Fruit fly (Drosophila melanogaster) whole organism, embryonic: ENCODE measurements around the gene Adgf-B.
A peak's percentile ranks its signal among the peaks of the same experiment; 100 is the strongest.

Source experiments
- Abd-B ChIP-seq: fragments of 200-800 bp; sonication (Bioruptor generic); optimal IDR thresholded peaks from 2 replicates; lab custom pipeline; 2018; ENCODE audit warnings: missing biosample characterization, mild to moderate bottlenecking, missing genetic modification characterization, moderate library complexity
- Atf3 ChIP-seq: fragments of 200-800 bp; sonication (Bioruptor generic); optimal IDR thresholded peaks from 3 replicates; lab custom pipeline; 2016; ENCODE audit warnings: missing biosample characterization, missing genetic modification characterization
- Awh ChIP-seq: fragments of 200-800 bp; sonication (Bioruptor generic); IDR thresholded peaks from 2 replicates; pipeline ENCODE4, ENCODE4 v1.3.6; 2022; ENCODE audit warnings: missing biosample characterization, missing genetic modification characterization
- BtbVII ChIP-seq: fragments of 200-800 bp; sonication (Bioruptor generic); optimal IDR thresholded peaks from 3 replicates; lab custom pipeline; 2017; ENCODE audit warnings: missing biosample characterization, mild to moderate bottlenecking, missing genetic modification characterization
- CG11560 ChIP-seq: fragments of 200-800 bp; sonication (Bioruptor generic); IDR thresholded peaks from 3 replicates; pipeline ENCODE4 v1.3.6; 2022; ENCODE audit warnings: missing biosample characterization, missing genetic modification characterization
- CG11723 ChIP-seq: fragments of 200-800 bp; sonication (Bioruptor generic); optimal IDR thresholded peaks from 2 replicates; lab custom pipeline; 2017; ENCODE audit warnings: missing biosample characterization, mild to moderate bottlenecking, missing genetic modification characterization
- CG12071 ChIP-seq: fragments of 200-800 bp; sonication (Bioruptor generic); optimal IDR thresholded peaks from 3 replicates; lab custom pipeline; 2018; ENCODE audit warnings: missing biosample characterization, mild to moderate bottlenecking, missing genetic modification characterization
- CG12659 ChIP-seq: fragments of 200-800 bp; sonication (Bioruptor generic); optimal IDR thresholded peaks from 3 replicates; lab custom pipeline; 2017; ENCODE audit warnings: mild to moderate bottlenecking, missing biosample characterization, missing genetic modification reagents, missing genetic modification characterization
- CG12744 ChIP-seq: fragments of 200-800 bp; sonication (Bioruptor generic); optimal IDR thresholded peaks from 2 replicates; lab custom pipeline; 2016; ENCODE audit warnings: missing biosample characterization, missing genetic modification characterization
- CG14710 ChIP-seq: fragments of 200-800 bp; sonication (Bioruptor generic); optimal IDR thresholded peaks from 3 replicates; lab custom pipeline; 2019; ENCODE audit warnings: missing biosample characterization, mild to moderate bottlenecking, missing genetic modification characterization, moderate library complexity
- CG14965 ChIP-seq: fragments of 200-800 bp; sonication (Bioruptor generic); optimal IDR thresholded peaks from 2 replicates; lab custom pipeline; 2016; ENCODE audit warnings: missing biosample characterization, missing genetic modification characterization, borderline replicate concordance
- CG16863 ChIP-seq: fragments of 200-800 bp; sonication (Bioruptor generic); optimal IDR thresholded peaks from 3 replicates; lab custom pipeline; 2016; ENCODE audit warnings: missing biosample characterization, missing genetic modification characterization
- CG17186 ChIP-seq: fragments of 200-800 bp; sonication (Bioruptor generic); optimal IDR thresholded peaks from 3 replicates; lab custom pipeline; 2017; ENCODE audit warnings: missing biosample characterization, missing genetic modification reagents, missing genetic modification characterization
- CG17359 ChIP-seq: fragments of 200-800 bp; sonication (Bioruptor generic); optimal IDR thresholded peaks from 3 replicates; lab custom pipeline; 2018; ENCODE audit warnings: missing biosample characterization, mild to moderate bottlenecking, missing genetic modification characterization, moderate library complexity
- CG18764 ChIP-seq: fragments of 200-800 bp; sonication (Bioruptor generic); optimal IDR thresholded peaks from 3 replicates; lab custom pipeline; 2016; ENCODE audit warnings: missing biosample characterization, missing genetic modification characterization
- CG30020 ChIP-seq: fragments of 200-800 bp; optimal IDR thresholded peaks from 2 replicates; lab custom pipeline; 2019; ENCODE audit warnings: missing biosample characterization, mild to moderate bottlenecking, missing genetic modification characterization, moderate library complexity
- CG32767 ChIP-seq: fragments of 200-800 bp; sonication (Bioruptor generic); IDR thresholded peaks from 2 replicates; pipeline ENCODE4 v1.3.6; 2022; ENCODE audit warnings: missing biosample characterization, missing genetic modification characterization
- CG3281 ChIP-seq: fragments of 200-800 bp; sonication (Bioruptor generic); optimal IDR thresholded peaks from 3 replicates; lab custom pipeline; 2017; ENCODE audit warnings: missing biosample characterization, mild to moderate bottlenecking, missing genetic modification characterization
- CG34422 ChIP-seq: fragments of 200-800 bp; sonication (Bioruptor generic); IDR thresholded peaks from 3 replicates; pipeline ENCODE4 v1.3.6; 2022; ENCODE audit warnings: missing biosample characterization, missing genetic modification characterization
- CG9876 ChIP-seq: fragments of 200-800 bp; sonication (Bioruptor generic); optimal IDR thresholded peaks from 2 replicates; lab custom pipeline; 2016; ENCODE audit warnings: missing biosample characterization, missing genetic modification characterization
- Dfd ChIP-seq, 2 experiments: fragments of >200 bp; optimal IDR thresholded peaks; 2 replicates each; lab custom pipeline; 2017; ENCODE audit warnings: missing biosample characterization in 2 of 2, missing genetic modification characterization in 2 of 2
- Dip3 ChIP-seq: fragments of 200-800 bp; sonication (Bioruptor generic); optimal IDR thresholded peaks from 3 replicates; lab custom pipeline; 2016; ENCODE audit warnings: missing biosample characterization, missing genetic modification characterization
- Dref ChIP-seq: fragments of 200-800 bp; sonication (Bioruptor generic); IDR thresholded peaks from 2 replicates; pipeline ENCODE4 v1.3.6; 2022; ENCODE audit warnings: missing biosample characterization, missing genetic modification characterization
- Elba2 ChIP-seq: fragments of 200-800 bp; sonication (Bioruptor generic); optimal IDR thresholded peaks from 3 replicates; lab custom pipeline; 2016; ENCODE audit warnings: missing biosample characterization, missing genetic modification characterization
- HmgD ChIP-seq: fragments of 200-800 bp; sonication (Bioruptor generic); optimal IDR thresholded peaks from 3 replicates; lab custom pipeline; 2016; ENCODE audit warnings: missing biosample characterization, missing genetic modification characterization
- Hr39 ChIP-seq: fragments of >200 bp; optimal IDR thresholded peaks from 2 replicates; lab custom pipeline; 2017
- Hr51 ChIP-seq, 2 experiments: fragments of 200-800 bp; sonication (Bioruptor generic); optimal IDR thresholded peaks; 2 replicates in 1 of 2; 3 replicates in 1 of 2; lab custom pipeline; 2016 to 2018; ENCODE audit warnings: missing biosample characterization in 2 of 2, missing genetic modification characterization in 2 of 2, mild to moderate bottlenecking in 1 of 2, moderate library complexity in 1 of 2
- Kr ChIP-seq: fragments of 200-800 bp; sonication (Bioruptor generic); optimal IDR thresholded peaks from 2 replicates; lab custom pipeline; 2017; ENCODE audit warnings: missing biosample characterization, mild to moderate bottlenecking, missing genetic modification characterization
- Lim3 ChIP-seq: fragments of 200-800 bp; sonication (Bioruptor generic); IDR thresholded peaks from 2 replicates; pipeline ENCODE4 v1.3.6; 2022; ENCODE audit warnings: missing biosample characterization, missing genetic modification characterization
- Optix ChIP-seq: fragments of 200-800 bp; sonication (Bioruptor generic); IDR thresholded peaks from 3 replicates; pipeline ENCODE4 v1.3.6; 2022; ENCODE audit warnings: missing biosample characterization, missing genetic modification characterization
- Side ChIP-seq: fragments of 200-800 bp; sonication (Bioruptor generic); optimal IDR thresholded peaks from 2 replicates; lab custom pipeline; 2016; ENCODE audit warnings: missing biosample characterization, missing genetic modification characterization
- Spps ChIP-seq: fragments of 200-800 bp; sonication (Bioruptor generic); optimal IDR thresholded peaks from 2 replicates; lab custom pipeline; 2018; ENCODE audit warnings: missing biosample characterization, mild to moderate bottlenecking, missing genetic modification characterization
- TFAM ChIP-seq: fragments of 200-800 bp; sonication (Bioruptor generic); optimal IDR thresholded peaks from 2 replicates; lab custom pipeline; 2017; ENCODE audit warnings: missing biosample characterization, missing genetic modification characterization, inconsistent platforms
- Vsx1 ChIP-seq: fragments of 200-800 bp; sonication (Bioruptor generic); optimal IDR thresholded peaks from 2 replicates; lab custom pipeline; 2017; ENCODE audit warnings: missing biosample characterization, mild to moderate bottlenecking, missing genetic modification characterization, missing genetic modification reagents
- Xbp1 ChIP-seq: fragments of 200-800 bp; sonication (Bioruptor generic); optimal IDR thresholded peaks from 3 replicates; lab custom pipeline; 2016; ENCODE audit warnings: missing biosample characterization, mild to moderate bottlenecking, missing genetic modification characterization
- abd-A ChIP-seq: fragments of 200-800 bp; sonication (Bioruptor generic); optimal IDR thresholded peaks from 3 replicates; lab custom pipeline; 2019; ENCODE audit warnings: missing biosample characterization, mild to moderate bottlenecking, missing genetic modification characterization, moderate library complexity
- ap ChIP-seq: fragments of 200-800 bp; sonication (Bioruptor generic); IDR thresholded peaks from 2 replicates; pipeline ENCODE4 v1.3.6; 2022; ENCODE audit warnings: missing biosample characterization, missing genetic modification characterization
- az2 ChIP-seq: fragments of 200-800 bp; sonication (Bioruptor generic); optimal IDR thresholded peaks from 3 replicates; lab custom pipeline; 2016; ENCODE audit warnings: missing biosample characterization, missing genetic modification characterization
- chif ChIP-seq, 2 experiments: fragments of 200-800 bp; sonication (Bioruptor generic); optimal IDR thresholded peaks; 3 replicates each; lab custom pipeline; 2016; ENCODE audit warnings: missing biosample characterization in 2 of 2, missing genetic modification characterization in 2 of 2
- chinmo ChIP-seq: fragments of 200-800 bp; sonication (Bioruptor generic); IDR thresholded peaks from 4 replicates; pipeline ENCODE4 v1.3.6; 2022; ENCODE audit warnings: missing biosample characterization, missing genetic modification characterization; ENCODE audit not compliant: partially characterized antibody
- ci ChIP-seq: fragments of 200-800 bp; sonication (Bioruptor generic); IDR thresholded peaks from 3 replicates; pipeline ENCODE4 v1.3.6; 2022; ENCODE audit warnings: missing biosample characterization, missing genetic modification characterization
- gsb ChIP-seq: fragments of 200-800 bp; sonication (Bioruptor generic); IDR thresholded peaks from 2 replicates; pipeline ENCODE4 v1.3.6; 2022; ENCODE audit warnings: missing biosample characterization, missing genetic modification characterization
- gt ChIP-seq: fragments of 200-800 bp; sonication (Bioruptor generic); IDR thresholded peaks from 2 replicates; pipeline ENCODE4 v1.3.6; 2022; ENCODE audit warnings: missing biosample characterization, missing genetic modification characterization
- lab ChIP-seq: fragments of 200-800 bp; sonication (Bioruptor generic); optimal IDR thresholded peaks from 3 replicates; lab custom pipeline; 2017; ENCODE audit warnings: missing biosample characterization, missing genetic modification characterization, mild to moderate bottlenecking, moderate library complexity, missing genetic modification reagents
- maf-S ChIP-seq: fragments of 200-800 bp; sonication (Bioruptor generic); optimal IDR thresholded peaks from 2 replicates; lab custom pipeline; 2016; ENCODE audit warnings: missing biosample characterization, missing genetic modification characterization
- peb ChIP-seq: fragments of 200-800 bp; sonication (Bioruptor generic); IDR thresholded peaks from 2 replicates; pipeline ENCODE4 v1.3.6; 2022; ENCODE audit warnings: missing biosample characterization, missing genetic modification characterization
- schlank ChIP-seq: fragments of 200-800 bp; sonication (Bioruptor generic); optimal IDR thresholded peaks from 2 replicates; lab custom pipeline; 2018; ENCODE audit warnings: missing biosample characterization, mild to moderate bottlenecking, missing genetic modification characterization
- scrt ChIP-seq: fragments of 200-800 bp; sonication (Bioruptor generic); optimal IDR thresholded peaks from 2 replicates; lab custom pipeline; 2018; ENCODE audit warnings: missing biosample characterization, mild to moderate bottlenecking, missing genetic modification characterization, moderate library complexity
- slbo ChIP-seq: fragments of 200-800 bp; sonication (Bioruptor generic); IDR thresholded peaks from 2 replicates; pipeline ENCODE4 v1.3.6; 2022; ENCODE audit warnings: missing biosample characterization, missing genetic modification characterization
- slou ChIP-seq: fragments of 200-800 bp; sonication (Bioruptor generic); optimal IDR thresholded peaks from 3 replicates; lab custom pipeline; 2016; ENCODE audit warnings: missing biosample characterization, missing genetic modification characterization
- tio ChIP-seq: fragments of 200-800 bp; sonication (Bioruptor generic); optimal IDR thresholded peaks from 2 replicates; lab custom pipeline; 2017; ENCODE audit warnings: missing biosample characterization, missing genetic modification characterization, inconsistent platforms
- vvl ChIP-seq: fragments of 200-800 bp; sonication (Bioruptor generic); IDR thresholded peaks from 2 replicates; pipeline ENCODE4 v1.3.6; 2022; ENCODE audit warnings: missing biosample characterization, missing genetic modification characterization
- zf30C ChIP-seq: fragments of 200-800 bp; sonication (Bioruptor generic); optimal IDR thresholded peaks from 3 replicates; lab custom pipeline; 2018; ENCODE audit warnings: missing biosample characterization, mild to moderate bottlenecking, missing genetic modification characterization

The Adgf-B gene

dm6 chr3L:17740471-17740870 lies 9.9 kb downstream of the Adgf-B start, which contains the start of gene CG7460 (continued):
- TF ChIP-seq Dref (GFP tag; lab: Robert Waterston, UW), result no peak
- TF ChIP-seq Side (GFP tag; lab: Kevin White, UChicago), result no peak
- no peak for TF ChIP-seq peb
- TF ChIP-seq CG34422 (GFP tag; lab: Robert Waterston, UW), result no peak
- no peak for TF ChIP-seq Hr39
- no peak for TF ChIP-seq Xbp1 (GFP tag; lab: Kevin White, UChicago)
- TF ChIP-seq CG17359, result peak; percentile 34
- no peak for TF ChIP-seq ap
- TF ChIP-seq Spps (tag; lab: Kevin White, UChicago), result no peak
- no peak for TF ChIP-seq Lim3 (GFP tag; lab: Robert Waterston, UW)
- TF ChIP-seq Abd-B, result no peak
- TF ChIP-seq HmgD (GFP tag; lab: Kevin White, UChicago), result no peak
- no peak for TF ChIP-seq CG9876 (GFP tag; lab: Kevin White, UChicago)
- TF ChIP-seq az2 (GFP tag; lab: Kevin White, UChicago), result no peak
- no peak for TF ChIP-seq schlank (tag; lab: Kevin White, UChicago)
- no peak for TF ChIP-seq CG3281 (GFP tag; lab: Kevin White, UChicago)
- TF ChIP-seq lab (GFP tag; lab: Kevin White, UChicago), result peak; percentile 44
- TF ChIP-seq CG12071, result peak; percentile 51
- no peak for TF ChIP-seq Dfd (GFP tag; optimal IDR thresholded peaks at IDR 0.05; lab: Kevin White, UChicago)
- TF ChIP-seq TFAM (GFP tag; lab: Kevin White, UChicago), result no peak
- TF ChIP-seq gt (GFP tag; lab: Robert Waterston, UW), result no peak
- TF ChIP-seq CG30020 (tag; lab: Kevin White, UChicago), result no peak
- no peak for TF ChIP-seq Awh
- TF ChIP-seq CG11723 (GFP tag; lab: Kevin White, UChicago), result no peak
- TF ChIP-seq Atf3 (GFP tag; lab: Kevin White, UChicago), result no peak
- no peak for TF ChIP-seq abd-A (tag; lab: Kevin White, UChicago)
- no peak for TF ChIP-seq CG14965
- TF ChIP-seq CG18764 (GFP tag; lab: Kevin White, UChicago), result no peak
- TF ChIP-seq chif (GFP tag; optimal IDR thresholded peaks at IDR 0.05; lab: Kevin White, UChicago), result no peak
- TF ChIP-seq BtbVII (GFP tag; lab: Kevin White, UChicago), result peak; percentile 31
- TF ChIP-seq vvl, result 0 out of 2 replicates have a peak, but pooled peaks have one; percentile 7
- no peak for TF ChIP-seq CG16863 (GFP tag; lab: Kevin White, UChicago)
- no peak for TF ChIP-seq Optix
- TF ChIP-seq tio, result no peak
- TF ChIP-seq CG12744 (GFP tag; lab: Kevin White, UChicago), result no peak
- TF ChIP-seq Kr (GFP tag; lab: Kevin White, UChicago), result no peak
- TF ChIP-seq CG14710 (tag; lab: Kevin White, UChicago), result no peak
- peak; percentile 56; the same call in 2 of the 3 replicates for TF ChIP-seq ci (GFP tag; lab: Robert Waterston, UW)
- TF ChIP-seq CG11560 (tag; lab: Robert Waterston, UW), result no peak
- TF ChIP-seq Dip3 (GFP tag; lab: Kevin White, UChicago), result no peak
- no peak for TF ChIP-seq maf-S (GFP tag; lab: Kevin White, UChicago)
- no peak for TF ChIP-seq scrt
- no peak for TF ChIP-seq CG32767 (GFP tag; lab: Robert Waterston, UW)
- no peak for TF ChIP-seq Hr51 (GFP tag; optimal IDR thresholded peaks at IDR 0.05; lab: Kevin White, UChicago)
- peak; percentile 68 for TF ChIP-seq Vsx1 (GFP tag; lab: Kevin White, UChicago)
- no peak for TF ChIP-seq CG12659
- TF ChIP-seq chinmo (GFP tag; lab: Robert Waterston, UW), result peak; percentile 86; the same call in 1 of the 4 replicates
- TF ChIP-seq Elba2 (GFP tag; lab: Kevin White, UChicago), result no peak
- no peak for TF ChIP-seq slbo (GFP tag; lab: Robert Waterston, UW)
- no peak for TF ChIP-seq slou
- no peak for TF ChIP-seq zf30C (GFP tag; lab: Kevin White, UChicago)
- no peak for TF ChIP-seq CG17186
- no peak for TF ChIP-seq gsb
